Worm (Caenorhabditis elegans): ENCODE data around the gene R12G8.1.

Gene R12G8.1

ce11 chrV:17743802-17744201, 5.2 kb downstream of the R12G8.1 start:
- no peak for TF ChIP-seq unc-62 (GFP tag; optimal IDR thresholded peaks at IDR 0.05)

DNA sequence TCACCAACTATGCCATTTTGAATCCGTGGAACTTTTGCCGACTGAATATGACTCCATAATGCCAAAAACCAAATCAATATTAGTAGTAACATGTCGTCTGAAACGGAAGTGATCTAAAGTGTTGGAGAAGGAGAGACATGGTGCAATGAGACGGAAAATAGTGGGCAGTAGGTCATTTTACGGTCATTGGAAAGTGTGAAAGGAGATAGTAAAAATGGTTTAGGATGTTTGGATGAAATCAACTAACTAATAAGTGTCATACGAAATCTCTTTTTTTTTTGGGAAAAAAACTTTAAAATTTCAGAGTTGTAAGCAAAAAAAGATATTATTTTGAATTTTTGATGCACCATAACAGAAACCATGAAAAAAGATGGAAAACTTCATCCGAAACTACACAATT, 9.2 kb downstream of the R12G8.1 start, which contains the start of gene cutl-4:
Gene cutl-4 (minus strand): TSS at position 101 of the 400 bp plus-strand sequence.
- TF ChIP-seq unc-62 (GFP tag; optimal IDR thresholded peaks at IDR 0.05) = no peak

- TF ChIP-seq unc-62 (GFP tag; optimal IDR thresholded peaks at IDR 0.05) = no peak
Observed at ce11 chrV:17732516-17732915, 16.5 kb downstream of the R12G8.1 start, which contains the start of gene twk-42. Gene twk-42 (minus strand): TSS chrV:17732616.

DNA sequence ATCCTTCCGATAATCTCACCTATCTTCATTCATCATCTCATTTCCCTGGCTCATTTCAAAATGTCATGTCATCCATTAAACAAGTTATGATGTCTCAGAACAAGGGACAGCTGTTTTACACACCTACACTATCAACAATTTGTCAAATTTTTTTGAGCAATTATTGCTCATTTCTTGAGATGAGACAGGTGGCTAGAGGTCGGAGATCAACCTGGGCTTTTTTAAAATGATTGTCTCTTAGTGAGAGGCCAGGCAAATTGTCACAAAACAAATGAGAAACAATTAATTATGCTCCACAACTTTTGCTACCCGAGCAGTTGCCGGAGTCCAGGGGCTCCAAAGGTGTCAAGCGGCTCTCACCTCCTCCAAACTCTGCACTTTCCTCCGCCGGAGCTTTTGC, 20.3 kb downstream of the R12G8.1 start:
- no peak for TF ChIP-seq unc-62 (GFP tag; optimal IDR thresholded peaks at IDR 0.05)

- no peak for TF ChIP-seq unc-62 (GFP tag; optimal IDR thresholded peaks at IDR 0.05)
Observed at ce11 chrV:17728336-17728735, 20.7 kb downstream of the R12G8.1 start.

ce11 chrV:17724704-17725103, 24.3 kb downstream of the R12G8.1 start, which contains the start of gene fat-5:
Gene fat-5 (plus strand): TSS chrV:17725004.
- no peak for TF ChIP-seq unc-62 (GFP tag; optimal IDR thresholded peaks at IDR 0.05)

ce11 chrV:17723142-17723781, 25.8 kb downstream of the R12G8.1 start:
- TF ChIP-seq unc-62 (GFP tag; optimal IDR thresholded peaks at IDR 0.05) = no peak

ce11 chrV:17722553-17722952, 26.5 kb downstream of the R12G8.1 start:
- no peak for TF ChIP-seq unc-62 (GFP tag; optimal IDR thresholded peaks at IDR 0.05)

DNA sequence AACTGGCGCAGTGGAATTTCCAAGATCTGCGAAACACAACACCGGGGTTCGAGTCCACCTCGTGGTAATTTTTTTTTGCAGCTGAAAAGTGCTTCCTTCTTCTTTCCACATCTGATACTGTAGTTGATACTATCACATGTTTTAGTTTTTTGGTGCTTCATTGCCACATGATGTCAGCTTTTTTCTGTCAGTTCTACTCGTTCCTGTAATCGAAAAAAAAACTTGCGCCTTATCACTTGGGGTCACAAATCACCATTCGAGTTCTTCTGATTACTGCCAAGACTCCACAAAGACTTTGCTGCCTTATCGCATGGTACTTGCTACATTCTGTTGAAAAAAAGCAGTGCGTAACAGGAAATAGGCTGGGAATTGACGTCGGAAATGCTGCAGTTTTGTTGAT, 27.3 kb downstream of the R12G8.1 start:
- TF ChIP-seq unc-62 (GFP tag; optimal IDR thresholded peaks at IDR 0.05) = no peak

DNA sequence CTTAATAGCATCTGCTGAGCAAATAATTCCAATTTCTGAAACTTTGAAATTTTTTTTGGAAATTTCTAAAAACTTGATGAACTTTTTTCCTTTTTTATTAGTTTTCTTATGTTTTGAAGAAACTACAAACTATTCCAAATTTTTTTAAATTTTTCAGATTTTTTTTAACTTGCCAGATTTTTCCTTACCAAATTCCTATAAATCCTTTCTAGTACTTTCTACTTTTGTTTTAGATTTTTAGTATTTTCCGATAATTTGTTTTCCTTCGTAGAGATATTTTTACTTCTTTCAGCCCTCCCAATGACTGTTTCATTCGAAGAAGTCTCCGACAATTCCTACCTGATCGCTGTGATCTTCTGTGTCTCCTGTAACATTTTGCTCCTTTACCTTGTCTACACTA, 30.4 kb downstream of the R12G8.1 start, which contains the start of gene str-77:
Gene str-77 (plus strand): TSS at position 301 of the 400 bp plus-strand sequence.
- no peak for TF ChIP-seq unc-62 (GFP tag; optimal IDR thresholded peaks at IDR 0.05)

ce11 chrV:17714330-17714729, 34.7 kb downstream of the R12G8.1 start, which contains the start of gene twk-33:
Gene twk-33 (minus strand): TSS chrV:17714377.
- no peak for TF ChIP-seq unc-62 (GFP tag; optimal IDR thresholded peaks at IDR 0.05)

ce11 chrV:17712349-17712748, 36.7 kb downstream of the R12G8.1 start:
- TF ChIP-seq unc-62 (GFP tag; optimal IDR thresholded peaks at IDR 0.05) = no peak

DNA sequence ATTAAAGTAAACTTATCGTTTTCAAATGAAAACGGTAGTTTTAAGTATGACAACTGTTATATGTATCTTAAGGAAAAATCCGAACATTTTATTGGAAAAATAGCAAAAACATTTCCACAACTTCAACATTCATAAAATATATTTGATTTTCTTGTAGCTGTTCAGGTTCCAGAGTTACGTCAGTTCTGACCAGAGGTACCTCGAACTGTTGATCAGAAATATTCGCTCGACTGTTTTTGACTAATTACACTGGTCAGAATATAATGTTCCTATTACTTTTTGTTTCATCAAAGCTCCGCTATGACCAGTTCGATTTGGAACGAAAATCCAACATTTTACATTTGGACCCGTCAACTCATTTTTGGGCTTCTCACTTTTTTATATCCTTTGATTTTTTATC, 42.0 kb downstream of the R12G8.1 start, which contains the start of gene srh-31:
Gene srh-31 (plus strand): TSS at position 301 of the 400 bp plus-strand sequence.
- TF ChIP-seq unc-62 (GFP tag; optimal IDR thresholded peaks at IDR 0.05) = no peak

ce11 chrV:17706217-17706806, 42.7 kb downstream of the R12G8.1 start:
- TF ChIP-seq unc-62 (GFP tag; optimal IDR thresholded peaks at IDR 0.05) = no peak

- TF ChIP-seq unc-62 (GFP tag; optimal IDR thresholded peaks at IDR 0.05) = no peak
Observed at ce11 chrV:17705814-17706213, 43.2 kb downstream of the R12G8.1 start, which contains the start of gene W06D12.6. Gene W06D12.6 (plus strand): TSS chrV:17706114.

DNA sequence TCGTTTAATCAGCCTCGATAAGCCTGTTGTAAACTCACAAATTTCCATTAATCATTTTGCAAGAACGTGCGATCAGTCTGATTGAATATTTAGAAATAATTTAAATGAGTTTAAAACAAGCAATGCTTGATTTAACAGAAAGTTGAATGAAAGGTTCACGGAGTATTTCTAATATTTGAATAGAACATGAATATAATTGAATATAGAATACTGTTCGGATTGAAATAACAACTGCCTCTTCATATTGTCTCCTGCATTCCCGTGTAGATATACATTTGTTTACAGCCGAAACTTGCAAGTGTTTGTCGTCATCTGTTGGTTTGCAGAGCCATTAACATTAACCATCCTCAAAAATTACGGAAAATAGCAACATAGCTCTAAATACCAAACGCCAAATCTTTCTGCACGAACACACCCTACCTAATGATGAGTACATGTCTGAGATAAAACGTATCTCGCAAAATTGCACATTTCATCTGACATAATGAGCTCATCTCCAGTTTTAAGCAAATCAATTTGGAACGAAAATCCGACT, 48.2 kb downstream of the R12G8.1 start, which contains the start of the genes Y26G10.5 and srh-32:
Gene Y26G10.5 (minus strand): TSS at position 101 of the 535 bp plus-strand sequence.
Gene srh-32 (plus strand): TSS at position 485 of the 535 bp plus-strand sequence.
- no peak for TF ChIP-seq unc-62 (GFP tag; optimal IDR thresholded peaks at IDR 0.05)

- no peak for TF ChIP-seq unc-62 (GFP tag; optimal IDR thresholded peaks at IDR 0.05)
Observed at ce11 chrV:17699659-17700058, 49.4 kb downstream of the R12G8.1 start, which contains the start of gene Y26G10.6. Gene Y26G10.6 (plus strand): TSS chrV:17699959.
